Worm (Caenorhabditis elegans) whole organism, late embryonic: ENCODE measurements around the gene Y54G2A.38.

ENCODE experiments used
- C08G9.2 ChIP-seq: sonication (generic microtip); optimal IDR thresholded peaks from 2 replicates; lab custom pipeline; 2016; ENCODE audit warnings: mild to moderate bottlenecking, missing genetic modification characterization, moderate library complexity, missing compliant biosample characterization
- K02D7.2 ChIP-seq: sonication (generic microtip); optimal IDR thresholded peaks from 2 replicates; lab custom pipeline; 2017; ENCODE audit warnings: mild to moderate bottlenecking, missing genetic modification characterization, missing compliant biosample characterization
- K09A11.1 ChIP-seq: sonication (generic microtip); optimal IDR thresholded peaks from 2 replicates; lab custom pipeline; 2017; ENCODE audit warnings: antibody characterized with exemption, mild to moderate bottlenecking, missing genetic modification characterization, missing compliant biosample characterization; ENCODE audit not compliant: insufficient read depth
- T23F11.4 ChIP-seq: fragments of 200-800 bp; sonication (Bioruptor generic); optimal IDR thresholded peaks from 2 replicates; lab custom pipeline; 2018; ENCODE audit warnings: mild to moderate bottlenecking, missing genetic modification characterization, missing compliant biosample characterization
- Y22D7AL.16 ChIP-seq: sonication (generic microtip); optimal IDR thresholded peaks from 2 replicates; lab custom pipeline; 2016; ENCODE audit warnings: missing genetic modification characterization, missing compliant biosample characterization
- ahr-1 ChIP-seq: sonication (generic microtip); optimal IDR thresholded peaks from 2 replicates; lab custom pipeline; 2016; ENCODE audit warnings: missing genetic modification characterization, missing compliant biosample characterization
- ama-1 ChIP-seq: fragments of 150-350 bp; optimal IDR thresholded peaks from 2 replicates; lab custom pipeline; 2014
- ceh-18 ChIP-seq: sonication (generic microtip); optimal IDR thresholded peaks from 2 replicates; lab custom pipeline; 2016; ENCODE audit warnings: missing genetic modification characterization, missing compliant biosample characterization
- ceh-22 ChIP-seq: sonication (generic microtip); optimal IDR thresholded peaks from 2 replicates; lab custom pipeline; 2017; ENCODE audit warnings: missing biosample characterization, missing genetic modification characterization
- ceh-24 ChIP-seq: sonication (generic microtip); optimal IDR thresholded peaks from 2 replicates; lab custom pipeline; 2016; ENCODE audit warnings: mild to moderate bottlenecking, missing genetic modification characterization, missing compliant biosample characterization
- ceh-31 ChIP-seq: sonication (generic microtip); optimal IDR thresholded peaks from 2 replicates; lab custom pipeline; 2016; ENCODE audit warnings: missing genetic modification characterization, missing compliant biosample characterization
- ceh-45 ChIP-seq: fragments of 200-800 bp; sonication (Bioruptor generic); IDR thresholded peaks from 2 replicates; pipeline ENCODE4 v1.3.6; 2022; ENCODE audit warnings: missing genetic modification reagents, missing genetic modification characterization, missing compliant biosample characterization
- ceh-9 ChIP-seq: sonication (generic microtip); optimal IDR thresholded peaks from 2 replicates; lab custom pipeline; 2016; ENCODE audit warnings: mild to moderate bottlenecking, missing genetic modification characterization, inconsistent platforms, missing compliant biosample characterization
- che-1 ChIP-seq: sonication (generic microtip); optimal IDR thresholded peaks from 2 replicates; lab custom pipeline; 2016; ENCODE audit warnings: mild to moderate bottlenecking, missing genetic modification characterization, missing compliant biosample characterization
- elt-2 ChIP-seq: sonication (generic microtip); optimal IDR thresholded peaks from 2 replicates; lab custom pipeline; 2016; ENCODE audit warnings: missing genetic modification reagents, missing genetic modification characterization, missing compliant biosample characterization
- fkh-10 ChIP-seq: fragments of 150-350 bp; optimal IDR thresholded peaks from 2 replicates; lab custom pipeline; 2014; ENCODE audit warnings: missing biosample characterization, missing genetic modification reagents, missing genetic modification characterization
- hlh-13 ChIP-seq: fragments of 200-800 bp; sonication (Bioruptor generic); optimal IDR thresholded peaks from 2 replicates; lab custom pipeline; 2018; ENCODE audit warnings: mild to moderate bottlenecking, missing genetic modification characterization, missing compliant biosample characterization
- hlh-30 ChIP-seq: sonication (generic microtip); optimal IDR thresholded peaks from 2 replicates; lab custom pipeline; 2017; ENCODE audit warnings: antibody characterized with exemption, missing genetic modification characterization, missing compliant biosample characterization; ENCODE audit not compliant: insufficient read depth
- hlh-8 ChIP-seq: sonication (generic microtip); optimal IDR thresholded peaks from 2 replicates; lab custom pipeline; 2016; ENCODE audit warnings: missing genotype, missing genetic modification characterization, missing compliant biosample characterization
- nfya-1 ChIP-seq: sonication (generic microtip); optimal IDR thresholded peaks from 2 replicates; lab custom pipeline; 2017; ENCODE audit warnings: missing genetic modification characterization, mild to moderate bottlenecking, missing compliant biosample characterization, antibody characterized with exemption, moderate library complexity
- nhr-11 ChIP-seq: fragments of 150-350 bp; optimal IDR thresholded peaks from 2 replicates; lab custom pipeline; 2014; ENCODE audit warnings: missing biosample characterization, missing genetic modification characterization
- odd-2 ChIP-seq: sonication (generic microtip); optimal IDR thresholded peaks from 2 replicates; lab custom pipeline; 2017; ENCODE audit warnings: antibody characterized with exemption, mild to moderate bottlenecking, missing genetic modification characterization, missing compliant biosample characterization
- pat-9 ChIP-seq: fragments of 200-800 bp; sonication (Bioruptor generic); optimal IDR thresholded peaks from 2 replicates; lab custom pipeline; 2018; ENCODE audit warnings: mild to moderate bottlenecking, missing genetic modification characterization, moderate library complexity, missing compliant biosample characterization
- pax-1 ChIP-seq: fragments of 150-350 bp; optimal IDR thresholded peaks from 2 replicates; lab custom pipeline; 2014; ENCODE audit warnings: missing biosample characterization, missing genetic modification characterization
- pha-4 ChIP-seq: fragments of 150-350 bp; optimal IDR thresholded peaks from 2 replicates; lab custom pipeline; 2018; ENCODE audit warnings: missing biosample characterization, missing genetic modification reagents, missing genetic modification characterization
- pros-1 ChIP-seq: fragments of 150-350 bp; optimal IDR thresholded peaks from 2 replicates; lab custom pipeline; 2014; ENCODE audit warnings: missing biosample characterization, missing genetic modification reagents, missing genetic modification characterization
- ref-2 ChIP-seq: sonication (generic microtip); optimal IDR thresholded peaks from 2 replicates; lab custom pipeline; 2016; ENCODE audit warnings: missing genetic modification characterization, missing compliant biosample characterization
- tbx-2 ChIP-seq: sonication (generic microtip); optimal IDR thresholded peaks from 2 replicates; lab custom pipeline; 2016; ENCODE audit warnings: missing genetic modification characterization, missing compliant biosample characterization
- unc-3 ChIP-seq, 2 experiments: fragments of 200-800 bp in 1 of 2; sonication (Bioruptor generic) in 1 of 2; sonication (generic microtip) in 1 of 2; conservative IDR thresholded peaks in 1 of 2; optimal IDR thresholded peaks in 1 of 2; 2 replicates each; pipeline versions ENCODE4 v1.3.6 to Lab custom; 2016 to 2022; ENCODE audit warnings: missing compliant biosample characterization in 2 of 2, missing genetic modification characterization in 2 of 2, missing genetic modification reagents in 1 of 2
- unc-42 ChIP-seq: sonication (generic microtip); optimal IDR thresholded peaks from 2 replicates; lab custom pipeline; 2016; ENCODE audit warnings: missing genotype, missing genetic modification characterization, missing compliant biosample characterization
- unc-55 ChIP-seq: sonication (generic microtip); optimal IDR thresholded peaks from 2 replicates; lab custom pipeline; 2017; ENCODE audit warnings: missing biosample characterization, missing genetic modification reagents, missing genetic modification characterization
- unc-86 ChIP-seq: sonication (generic microtip); optimal IDR thresholded peaks from 2 replicates; lab custom pipeline; 2016; ENCODE audit warnings: missing genetic modification characterization, missing compliant biosample characterization

Gene Y54G2A.38

ce11 chrIV:2747385-2748007, 11.8 kb upstream of the Y54G2A.38 start:
- TF ChIP-seq unc-42 (tag; lab: Kevin White, UChicago) (peak; percentile 3), T23F11.4 (no peak), pat-9 (tag; lab: Kevin White, UChicago) (no peak)

ce11 chrIV:2748863-2749451, 10.3 kb upstream of the Y54G2A.38 start:
- no peak for TF ChIP-seq ceh-9 (tag; lab: Kevin White, UChicago)
- TF ChIP-seq elt-2 (tag; lab: Kevin White, UChicago): peak; percentile 66
- TF ChIP-seq, all 69 proteins: peak for 1

DNA sequence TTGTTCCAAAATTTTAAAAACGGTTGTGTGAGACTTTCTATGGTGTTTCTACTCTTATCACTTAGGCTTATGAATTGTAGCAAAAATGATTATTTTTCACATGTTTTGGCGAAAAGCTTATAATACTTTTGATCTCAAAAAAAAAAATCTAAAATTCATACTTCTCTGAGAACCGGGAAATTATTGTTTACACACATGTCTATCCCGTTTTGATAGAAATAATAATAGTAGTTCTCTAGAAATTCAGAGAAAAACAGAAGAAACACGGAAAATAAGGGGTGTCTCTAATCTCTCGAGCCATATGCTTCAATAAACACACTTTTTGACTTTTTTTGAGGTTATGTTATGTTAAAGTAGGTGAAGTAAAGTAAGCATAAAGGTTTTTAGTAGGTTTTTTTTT, 8.7 kb upstream of the Y54G2A.38 start:
- TF ChIP-seq ceh-45 (GFP tag; lab: Robert Waterston, UW) (no peak), tbx-2 (tag; lab: Kevin White, UChicago) (no peak), Y22D7AL.16 (tag; lab: Kevin White, UChicago) (no peak), hlh-8 (no peak), K02D7.2 (tag; lab: Kevin White, UChicago) (no peak), unc-42 (tag; lab: Kevin White, UChicago) (no peak), che-1 (tag; lab: Kevin White, UChicago) (no peak), ama-1 (lab: Kevin White, UChicago) (no peak), pat-9 (tag; lab: Kevin White, UChicago) (no peak), nfya-1 (no peak), K09A11.1 (no peak), ceh-31 (tag; lab: Kevin White, UChicago) (no peak), C08G9.2 (tag; lab: Kevin White, UChicago) (no peak), unc-55 (GFP tag; lab: Kevin White, UChicago) (no peak), unc-86 (tag; lab: Kevin White, UChicago) (no peak)
- TF ChIP-seq, all 69 proteins: peak for 0

DNA sequence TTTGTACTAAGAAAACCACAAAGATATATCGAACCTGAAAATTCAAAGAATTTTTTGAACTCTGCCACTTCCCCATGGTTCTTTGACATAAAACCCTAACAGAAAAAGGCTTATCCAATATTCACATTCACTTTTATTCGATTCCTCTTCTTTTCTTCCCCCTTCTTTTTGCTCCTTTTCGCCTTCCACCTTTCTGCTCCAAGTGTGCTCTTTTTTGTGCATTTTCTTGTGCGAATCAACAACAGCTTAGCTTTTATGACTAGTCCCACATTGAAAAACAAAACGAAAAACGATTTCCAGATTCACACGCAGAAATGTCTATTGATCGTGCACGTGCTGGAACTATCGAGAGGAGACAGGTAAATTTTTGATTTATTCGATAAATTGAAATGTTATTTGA, 7.7 kb upstream of the Y54G2A.38 start, which contains the start of gene Y54G2A.41:
Y54G2A.41 (plus strand) TSS at position 301 of the 400 bp plus-strand sequence.
- TF ChIP-seq ref-2 (tag; lab: Kevin White, UChicago) (no peak), ama-1 (lab: Kevin White, UChicago) (no peak), C08G9.2 (tag; lab: Kevin White, UChicago) (no peak)

DNA sequence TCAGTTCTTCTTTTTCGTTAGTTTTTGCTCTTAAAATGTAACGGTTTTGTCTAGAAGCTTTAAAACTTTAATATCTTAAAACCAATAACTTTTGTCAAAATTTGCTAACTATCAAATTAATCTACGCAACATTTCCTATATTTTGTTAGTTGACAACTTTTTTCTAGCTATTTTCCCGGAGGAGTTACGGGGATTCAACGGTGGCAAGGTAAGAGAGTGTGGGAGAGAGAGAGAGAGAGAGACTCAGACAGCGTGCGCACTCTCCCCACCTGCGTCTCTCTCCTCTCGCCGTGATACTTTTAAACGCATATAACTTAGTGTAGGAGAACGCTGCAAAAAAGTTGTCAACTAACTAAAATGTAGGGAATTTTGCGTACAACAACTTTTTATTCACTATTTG, 5.7 kb upstream of the Y54G2A.38 start:
- TF ChIP-seq odd-2 (tag; lab: Kevin White, UChicago) (no peak), hlh-13 (no peak), T23F11.4 (no peak), unc-3 (GFP tag; conservative IDR thresholded peaks at IDR 0.05; lab: Robert Waterston, UW) (no peak), unc-3 (tag; optimal IDR thresholded peaks at IDR 0.05; lab: Kevin White, UChicago) (no peak), unc-86 (tag; lab: Kevin White, UChicago) (no peak), pax-1 (no peak), pha-4 (tag; lab: Kevin White, UChicago) (no peak), ama-1 (lab: Kevin White, UChicago) (no peak), ahr-1 (tag; lab: Kevin White, UChicago) (no peak), ceh-22 (no peak), hlh-30 (no peak), ceh-24 (no peak), C08G9.2 (tag; lab: Kevin White, UChicago) (no peak), fkh-10 (GFP tag; lab: Kevin White, UChicago) (no peak), pros-1 (tag; lab: Kevin White, UChicago) (no peak), K02D7.2 (tag; lab: Kevin White, UChicago) (no peak), nhr-11 (tag; lab: Kevin White, UChicago) (no peak), ceh-18 (tag; lab: Kevin White, UChicago) (no peak)
- TF ChIP-seq, all 69 proteins: peak for 0
